Fruit fly (Drosophila melanogaster) whole organism, embryonic: ENCODE results near the gene Edg78E.

ENCODE experiments used
- Awh ChIP-seq: fragments of 200-800 bp; sonication (Bioruptor generic); IDR thresholded peaks from 2 replicates; pipeline ENCODE4, ENCODE4 v1.3.6; 2022; ENCODE audit warnings: missing biosample characterization, missing genetic modification characterization
- Bgb ChIP-seq: fragments of 200-800 bp; sonication (Bioruptor generic); IDR thresholded peaks from 2 replicates; pipeline ENCODE4 v1.3.6; 2022; ENCODE audit warnings: missing biosample characterization, missing genetic modification characterization; ENCODE audit not compliant: partially characterized antibody
- CG11085 ChIP-seq: fragments of 200-800 bp; sonication (Bioruptor generic); IDR thresholded peaks from 2 replicates; pipeline ENCODE4 v1.3.6; 2022; ENCODE audit warnings: missing biosample characterization, missing genetic modification characterization
- CG12155 ChIP-seq: fragments of 200-800 bp; sonication (Bioruptor generic); optimal IDR thresholded peaks from 3 replicates; lab custom pipeline; 2016; ENCODE audit warnings: missing biosample characterization, missing genetic modification characterization
- CG1233 ChIP-seq: fragments of 200-800 bp; sonication (Bioruptor generic); optimal IDR thresholded peaks from 4 replicates; lab custom pipeline; 2018; ENCODE audit warnings: missing biosample characterization, mild to moderate bottlenecking, missing genetic modification characterization
- CG12391 ChIP-seq: fragments of 200-800 bp; sonication (Bioruptor generic); optimal IDR thresholded peaks from 3 replicates; lab custom pipeline; 2018; ENCODE audit warnings: missing biosample characterization, mild to moderate bottlenecking, missing genetic modification characterization, moderate library complexity
- CG31388 ChIP-seq: fragments of 200-800 bp; sonication (Bioruptor generic); optimal IDR thresholded peaks from 2 replicates; lab custom pipeline; 2016; ENCODE audit warnings: missing biosample characterization, missing genetic modification characterization
- CG34224 ChIP-seq: fragments of 200-800 bp; sonication (Bioruptor generic); IDR thresholded peaks from 3 replicates; pipeline ENCODE4 v1.3.6; 2022; ENCODE audit warnings: missing biosample characterization, missing genetic modification characterization; ENCODE audit not compliant: partially characterized antibody
- CG4328 ChIP-seq: fragments of 200-800 bp; sonication (Bioruptor generic); optimal IDR thresholded peaks from 3 replicates; lab custom pipeline; 2017; ENCODE audit warnings: missing biosample characterization, missing genetic modification reagents, missing genetic modification characterization
- CG4617 ChIP-seq: fragments of 200-800 bp; sonication (Bioruptor generic); optimal IDR thresholded peaks from 3 replicates; lab custom pipeline; 2016; ENCODE audit warnings: missing biosample characterization, missing genetic modification characterization, borderline replicate concordance
- CG6254 ChIP-seq: fragments of 200-800 bp; sonication (Bioruptor generic); optimal IDR thresholded peaks from 3 replicates; lab custom pipeline; 2017; ENCODE audit warnings: mild to moderate bottlenecking, missing biosample characterization, missing genetic modification reagents, missing genetic modification characterization
- CG6654 ChIP-seq: fragments of 200-800 bp; sonication (Bioruptor generic); optimal IDR thresholded peaks from 2 replicates; lab custom pipeline; 2017; ENCODE audit warnings: missing biosample characterization, mild to moderate bottlenecking, missing genetic modification characterization
- CG9932 ChIP-seq: fragments of 200-800 bp; sonication (Bioruptor generic); IDR thresholded peaks from 2 replicates; pipeline ENCODE4 v1.3.6; 2022; ENCODE audit warnings: missing biosample characterization, missing genetic modification characterization
- CrebB ChIP-seq: fragments of 200-800 bp; sonication (Bioruptor generic); optimal IDR thresholded peaks from 3 replicates; lab custom pipeline; 2018; ENCODE audit warnings: missing biosample characterization, mild to moderate bottlenecking, missing genetic modification characterization
- D ChIP-seq, 2 experiments: fragments of 200-800 bp in 1 of 2; fragments of >200 bp in 1 of 2; sonication (Bioruptor generic) in 1 of 2; optimal IDR thresholded peaks; 2 replicates in 1 of 2; 3 replicates in 1 of 2; lab custom pipeline; 2017; ENCODE audit warnings: mild to moderate bottlenecking in 1 of 2, missing biosample characterization in 1 of 2, missing genetic modification characterization in 1 of 2, missing genetic modification reagents in 1 of 2
- Dfd ChIP-seq, 2 experiments: fragments of >200 bp; optimal IDR thresholded peaks; 2 replicates each; lab custom pipeline; 2017; ENCODE audit warnings: missing biosample characterization in 2 of 2, missing genetic modification characterization in 2 of 2
- E2f1 ChIP-seq: fragments of 200-800 bp; sonication (Bioruptor generic); IDR thresholded peaks from 2 replicates; pipeline ENCODE4 v1.3.6; 2022; ENCODE audit warnings: missing biosample characterization, missing genetic modification characterization
- HLH3B ChIP-seq: fragments of 200-800 bp; sonication (Bioruptor generic); IDR thresholded peaks from 2 replicates; pipeline ENCODE4 v1.3.6; 2022; ENCODE audit warnings: missing biosample characterization, missing genetic modification characterization
- Lim3 ChIP-seq: fragments of 200-800 bp; sonication (Bioruptor generic); IDR thresholded peaks from 2 replicates; pipeline ENCODE4 v1.3.6; 2022; ENCODE audit warnings: missing biosample characterization, missing genetic modification characterization
- MESR4 ChIP-seq: fragments of 200-800 bp; sonication (Bioruptor generic); optimal IDR thresholded peaks from 2 replicates; lab custom pipeline; 2018; ENCODE audit warnings: missing biosample characterization, mild to moderate bottlenecking, missing genetic modification characterization, moderate library complexity
- Neu2 ChIP-seq: fragments of 200-800 bp; sonication (Bioruptor generic); optimal IDR thresholded peaks from 3 replicates; lab custom pipeline; 2016; ENCODE audit warnings: missing biosample characterization, missing genetic modification characterization, borderline replicate concordance
- Nf-YB ChIP-seq: fragments of 200-800 bp; sonication (Bioruptor generic); optimal IDR thresholded peaks from 3 replicates; lab custom pipeline; 2019; ENCODE audit warnings: missing biosample characterization, mild to moderate bottlenecking, missing genetic modification characterization, moderate library complexity
- Nf-YC ChIP-seq: fragments of 200-800 bp; optimal IDR thresholded peaks from 3 replicates; lab custom pipeline; 2019; ENCODE audit warnings: missing biosample characterization, mild to moderate bottlenecking, missing genetic modification characterization, moderate library complexity
- Poxn ChIP-seq: fragments of 200-800 bp; sonication (Bioruptor generic); IDR thresholded peaks from 2 replicates; pipeline ENCODE4 v1.3.6; 2022; ENCODE audit warnings: missing biosample characterization, missing genetic modification characterization
- Ptx1 ChIP-seq: fragments of 200-800 bp; sonication (Bioruptor generic); IDR thresholded peaks from 2 replicates; pipeline ENCODE4 v1.3.6; 2022; ENCODE audit warnings: missing biosample characterization, missing genetic modification characterization
- Ravus ChIP-seq: fragments of 200-800 bp; sonication (Bioruptor generic); IDR thresholded peaks from 2 replicates; pipeline ENCODE4 v1.3.6; 2022; ENCODE audit warnings: missing biosample characterization, missing genetic modification characterization
- Side ChIP-seq: fragments of 200-800 bp; sonication (Bioruptor generic); optimal IDR thresholded peaks from 2 replicates; lab custom pipeline; 2016; ENCODE audit warnings: missing biosample characterization, missing genetic modification characterization
- Sry-β ChIP-seq: fragments of 200-800 bp; sonication (Bioruptor generic); optimal IDR thresholded peaks from 2 replicates; lab custom pipeline; 2018; ENCODE audit warnings: missing biosample characterization, mild to moderate bottlenecking, missing genetic modification characterization, moderate library complexity
- Sry-δ ChIP-seq: fragments of 200-800 bp; sonication (Bioruptor generic); optimal IDR thresholded peaks from 2 replicates; lab custom pipeline; 2016; ENCODE audit warnings: missing biosample characterization, missing genetic modification characterization
- Tbp ChIP-seq: fragments of >200 bp; optimal IDR thresholded peaks from 2 replicates; lab custom pipeline; 2018; ENCODE audit warnings: missing biosample characterization, missing genetic modification characterization
- Usf ChIP-seq: fragments of 200-800 bp; sonication (Bioruptor generic); optimal IDR thresholded peaks from 2 replicates; lab custom pipeline; 2017; ENCODE audit warnings: missing genotype, missing biosample characterization, missing genetic modification characterization
- bsh ChIP-seq, 2 experiments: fragments of 200-800 bp; sonication (Bioruptor generic); optimal IDR thresholded peaks; 2 replicates each; lab custom pipeline; 2017 to 2018; ENCODE audit warnings: mild to moderate bottlenecking in 2 of 2, missing biosample characterization in 2 of 2, missing genetic modification characterization in 2 of 2, moderate library complexity in 1 of 2
- btn ChIP-seq: fragments of 200-800 bp; sonication (Bioruptor generic); optimal IDR thresholded peaks from 2 replicates; lab custom pipeline; 2016; ENCODE audit warnings: missing biosample characterization, missing genetic modification characterization
- crc ChIP-seq: fragments of 200-800 bp; sonication (Bioruptor generic); optimal IDR thresholded peaks from 2 replicates; lab custom pipeline; 2016; ENCODE audit warnings: missing biosample characterization, missing genetic modification characterization
- da ChIP-seq: fragments of 200-800 bp; sonication (Bioruptor generic); optimal IDR thresholded peaks from 2 replicates; lab custom pipeline; 2016; ENCODE audit warnings: missing biosample characterization, missing genetic modification characterization
- dpn ChIP-seq, 2 experiments: fragments of 200-800 bp; sonication (Bioruptor generic); optimal IDR thresholded peaks; 3 replicates each; lab custom pipeline; 2016; ENCODE audit warnings: missing biosample characterization in 2 of 2, missing genetic modification characterization in 2 of 2
- gfzf ChIP-seq: fragments of 200-800 bp; sonication (Bioruptor generic); optimal IDR thresholded peaks from 2 replicates; lab custom pipeline; 2016; ENCODE audit warnings: missing biosample characterization, mild to moderate bottlenecking, missing genetic modification characterization, moderate library complexity
- gsb-n ChIP-seq: fragments of 200-800 bp; sonication (Bioruptor generic); optimal IDR thresholded peaks from 3 replicates; lab custom pipeline; 2018; ENCODE audit warnings: missing biosample characterization, mild to moderate bottlenecking, missing genetic modification characterization
- ind ChIP-seq: fragments of 200-800 bp; sonication (Bioruptor generic); optimal IDR thresholded peaks from 3 replicates; lab custom pipeline; 2016; ENCODE audit warnings: missing biosample characterization, missing genetic modification characterization
- jigr1 ChIP-seq: fragments of 200-800 bp; sonication (Bioruptor generic); IDR thresholded peaks from 3 replicates; pipeline ENCODE4 v1.3.6; 2022; ENCODE audit warnings: missing biosample characterization, missing genetic modification characterization
- lola ChIP-seq, 3 experiments: fragments of >200 bp in 2 of 3; fragments of 200-800 bp in 1 of 3; sonication (Bioruptor generic) in 1 of 3; optimal IDR thresholded peaks; 2 replicates each; lab custom pipeline; 2017 to 2019; ENCODE audit warnings: missing biosample characterization in 3 of 3, missing genetic modification characterization in 3 of 3, mild to moderate bottlenecking in 1 of 3, moderate library complexity in 1 of 3
- oc ChIP-seq: fragments of 200-800 bp; sonication (Bioruptor generic); optimal IDR thresholded peaks from 2 replicates; lab custom pipeline; 2018; ENCODE audit warnings: missing biosample characterization, mild to moderate bottlenecking, missing genetic modification characterization, moderate library complexity
- peb ChIP-seq: fragments of 200-800 bp; sonication (Bioruptor generic); IDR thresholded peaks from 2 replicates; pipeline ENCODE4 v1.3.6; 2022; ENCODE audit warnings: missing biosample characterization, missing genetic modification characterization
- run ChIP-seq: fragments of 200-800 bp; sonication (Bioruptor generic); optimal IDR thresholded peaks from 3 replicates; lab custom pipeline; 2018; ENCODE audit warnings: missing biosample characterization, mild to moderate bottlenecking, missing genetic modification characterization
- shn ChIP-seq: fragments of 200-800 bp; sonication (Bioruptor generic); optimal IDR thresholded peaks from 3 replicates; lab custom pipeline; 2016; ENCODE audit warnings: missing biosample characterization, missing genetic modification characterization
- sr ChIP-seq: fragments of 200-800 bp; sonication (Bioruptor generic); IDR thresholded peaks from 3 replicates; pipeline ENCODE4 v1.3.6; 2022; ENCODE audit warnings: missing biosample characterization, missing genetic modification characterization
- stwl ChIP-seq: fragments of 200-800 bp; sonication (Bioruptor generic); optimal IDR thresholded peaks from 3 replicates; lab custom pipeline; 2018; ENCODE audit warnings: missing biosample characterization, mild to moderate bottlenecking, missing genetic modification characterization, moderate library complexity
- sug ChIP-seq: fragments of 200-800 bp; optimal IDR thresholded peaks from 2 replicates; lab custom pipeline; 2019; ENCODE audit warnings: missing biosample characterization, mild to moderate bottlenecking, missing genetic modification characterization, moderate library complexity
- zf30C ChIP-seq: fragments of 200-800 bp; sonication (Bioruptor generic); optimal IDR thresholded peaks from 3 replicates; lab custom pipeline; 2018; ENCODE audit warnings: missing biosample characterization, mild to moderate bottlenecking, missing genetic modification characterization

Edg78E gene

DNA sequence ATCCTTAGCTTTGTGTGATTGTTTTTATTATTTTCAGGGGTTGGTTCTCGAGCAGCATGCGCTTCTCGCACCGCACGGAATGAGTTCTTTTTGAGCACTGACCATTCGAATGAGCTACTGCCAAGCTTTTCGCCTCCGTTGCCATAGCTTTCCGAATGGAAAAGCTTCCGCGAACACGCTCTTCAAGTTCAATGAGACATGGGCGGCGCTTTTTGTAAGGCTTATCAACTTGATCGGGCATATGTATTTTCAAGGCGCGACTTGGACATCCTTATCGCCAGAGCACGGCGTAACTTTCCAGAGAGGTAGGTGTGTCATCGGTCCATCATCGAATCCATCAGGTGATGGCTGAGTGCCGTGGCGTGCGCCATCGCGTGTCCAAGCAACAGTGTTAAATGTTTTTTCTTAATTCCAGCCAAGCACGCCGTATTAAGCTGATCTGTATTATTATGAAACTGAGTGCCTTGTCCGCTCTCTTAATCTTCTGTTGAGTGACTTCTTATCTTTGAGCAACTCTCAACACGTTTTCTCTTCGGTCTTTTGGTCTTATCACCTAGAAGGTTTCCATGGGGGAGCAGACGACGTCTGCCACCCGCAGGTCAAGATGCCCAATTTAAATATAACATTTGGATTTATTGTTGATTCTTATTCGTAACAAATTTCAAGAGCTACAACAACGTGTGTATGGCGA is 17.6 kb downstream of the Edg78E start, which contains the start of gene AcCoAS (continued):
- TF ChIP-seq Sry-δ (GFP tag; lab: Kevin White, UChicago) (no peak), ind (GFP tag; lab: Kevin White, UChicago) (peak; percentile 1), bsh (GFP tag; optimal IDR thresholded peaks at IDR 0.05; lab: Kevin White, UChicago) (no peak), Bgb (GFP tag; lab: Robert Waterston, UW) (peak; percentile 68), D (optimal IDR thresholded peaks at IDR 0.05; lab: Kevin White, UChicago) (no peak), D (GFP tag; optimal IDR thresholded peaks at IDR 0.05; lab: Kevin White, UChicago) (no peak), CG9932 (GFP tag; lab: Robert Waterston, UW) (peak; percentile 56; the same call in 1 of the 2 replicates), Ptx1 (GFP tag; lab: Robert Waterston, UW) (no peak), jigr1 (GFP tag; lab: Robert Waterston, UW) (no peak), CG4617 (no peak), CG11085 (GFP tag; lab: Robert Waterston, UW) (0 out of 2 replicates have a peak, but pooled peaks have one; percentile 7), Usf (no peak), CG6254 (peak; percentile 14), dpn (GFP tag; optimal IDR thresholded peaks at IDR 0.05; lab: Kevin White, UChicago) (peak in 1 of 2 experiments; percentile 36), CG34224 (GFP tag; lab: Robert Waterston, UW) (no peak), sug (tag; lab: Kevin White, UChicago) (peak; percentile 98), sr (GFP tag; lab: Robert Waterston, UW) (no peak), CG4328 (no peak), MESR4 (no peak), stwl (no peak), CG12155 (GFP tag; lab: Kevin White, UChicago) (peak; percentile 25), CG12391 (tag; lab: Kevin White, UChicago) (no peak), Lim3 (GFP tag; lab: Robert Waterston, UW) (no peak), peb (no peak), CrebB (peak; percentile 25), crc (GFP tag; lab: Kevin White, UChicago) (no peak), CG6654 (no peak), lola (GFP tag; optimal IDR thresholded peaks at IDR 0.05; lab: Kevin White, UChicago) (no peak), Ravus (GFP tag; lab: Robert Waterston, UW) (no peak), da (no peak), run (no peak), Poxn (GFP tag; lab: Robert Waterston, UW) (no peak), zf30C (GFP tag; lab: Kevin White, UChicago) (no peak), CG1233 (GFP tag; lab: Kevin White, UChicago) (peak; percentile 31), Tbp (GFP tag; lab: Kevin White, UChicago) (no peak), Neu2 (GFP tag; lab: Kevin White, UChicago) (no peak), oc (tag; lab: Kevin White, UChicago) (no peak), E2f1 (GFP tag; lab: Robert Waterston, UW) (no peak), Side (peak; percentile 60), Nf-YB (no peak), Nf-YC (tag; lab: Kevin White, UChicago) (peak; percentile 47), btn (GFP tag; lab: Kevin White, UChicago) (no peak), Dfd (GFP tag; optimal IDR thresholded peaks at IDR 0.05; lab: Kevin White, UChicago) (no peak), CG31388 (GFP tag; lab: Kevin White, UChicago) (no peak), gsb-n (tag; lab: Kevin White, UChicago) (no peak), gfzf (GFP tag; lab: Kevin White, UChicago) (no peak), shn (GFP tag; lab: Kevin White, UChicago) (no peak), HLH3B (GFP tag; lab: Robert Waterston, UW) (no peak; the same call in 1 of the 2 replicates), Awh (no peak), Sry-β (GFP tag; lab: Kevin White, UChicago) (no peak)
